Worm (Caenorhabditis elegans): Measurements from ENCODE around the gene K06H6.4.

K06H6.4 gene

ce11 chrV:578977-579376 lies at the start of gene K06H6.4:
TSS of gene K06H6.4 (plus strand) at chrV:579277.
- TF ChIP-seq daf-12 (tag; optimal IDR thresholded peaks at IDR 0.05), result no peak
- TF ChIP-seq mml-1 (tag; optimal IDR thresholded peaks at IDR 0.05), result no peak
- TF ChIP-seq skn-1 (tag; optimal IDR thresholded peaks at IDR 0.05), result no peak
- no peak for TF ChIP-seq fkh-2 (tag; optimal IDR thresholded peaks at IDR 0.05)
- no peak for TF ChIP-seq ZK546.5 (tag; optimal IDR thresholded peaks at IDR 0.05)
- TF ChIP-seq ztf-4 (tag; optimal IDR thresholded peaks at IDR 0.05), result no peak
- no peak for TF ChIP-seq snpc-4 (tag; optimal IDR thresholded peaks at IDR 0.05)
- no peak for TF ChIP-seq mdl-1 (tag; optimal IDR thresholded peaks at IDR 0.05)
- TF ChIP-seq lin-15B (tag; optimal IDR thresholded peaks at IDR 0.05), result no peak
- TF ChIP-seq elt-1 (tag; optimal IDR thresholded peaks at IDR 0.05), result no peak
- no peak for TF ChIP-seq nhr-76 (tag; optimal IDR thresholded peaks at IDR 0.05)
- TF ChIP-seq sea-2 (GFP tag; optimal IDR thresholded peaks at IDR 0.05), result no peak
- no peak for TF ChIP-seq fos-1 (tag; optimal IDR thresholded peaks at IDR 0.05)
- TF ChIP-seq nhr-77 (tag; optimal IDR thresholded peaks at IDR 0.05), result no peak
- TF ChIP-seq aly-2 (tag; optimal IDR thresholded peaks at IDR 0.05), result no peak
- TF ChIP-seq lin-39 (tag; optimal IDR thresholded peaks at IDR 0.05), result no peak

- TF ChIP-seq ceh-16 (tag; optimal IDR thresholded peaks at IDR 0.05) (no peak), hmg-11 (tag; optimal IDR thresholded peaks at IDR 0.05) (no peak), ceh-9 (tag; optimal IDR thresholded peaks at IDR 0.05) (no peak), fkh-2 (tag; optimal IDR thresholded peaks at IDR 0.05) (no peak), pqm-1 (tag; optimal IDR thresholded peaks at IDR 0.05) (peak; percentile 97), nhr-12 (tag; optimal IDR thresholded peaks at IDR 0.05) (no peak), nhr-23 (tag; optimal IDR thresholded peaks at IDR 0.05) (peak; percentile 68), ztf-4 (tag; optimal IDR thresholded peaks at IDR 0.05) (no peak), elt-1 (tag; optimal IDR thresholded peaks at IDR 0.05) (peak; percentile 43), egl-5 (tag; optimal IDR thresholded peaks at IDR 0.05) (no peak), lin-15B (tag; optimal IDR thresholded peaks at IDR 0.05) (no peak), R02D3.7 (tag; optimal IDR thresholded peaks at IDR 0.05) (no peak), fkh-10 (GFP tag; optimal IDR thresholded peaks at IDR 0.05) (no peak), nhr-25 (tag; optimal IDR thresholded peaks at IDR 0.05) (peak; percentile 56), snpc-4 (tag; optimal IDR thresholded peaks at IDR 0.05) (no peak), tbx-2 (tag; optimal IDR thresholded peaks at IDR 0.05) (no peak), zag-1 (tag; optimal IDR thresholded peaks at IDR 0.05) (no peak), unc-62 (GFP tag; optimal IDR thresholded peaks at IDR 0.05) (no peak), ceh-28 (tag; optimal IDR thresholded peaks at IDR 0.05) (no peak), ztf-11 (tag; optimal IDR thresholded peaks at IDR 0.05) (no peak), eor-1 (tag; optimal IDR thresholded peaks at IDR 0.05) (no peak), nhr-67 (tag; optimal IDR thresholded peaks at IDR 0.05) (no peak), mml-1 (tag; optimal IDR thresholded peaks at IDR 0.05) (no peak), ama-1 (optimal IDR thresholded peaks at IDR 0.05) (no peak), lsy-12 (tag; optimal IDR thresholded peaks at IDR 0.05) (no peak), nhr-43 (tag; optimal IDR thresholded peaks at IDR 0.05; ENCODE audit: poor library complexity, severe bottlenecking) (peak; percentile 40), nhr-237 (tag; optimal IDR thresholded peaks at IDR 0.05) (no peak), ceh-82 (tag; optimal IDR thresholded peaks at IDR 0.05) (no peak), nhr-77 (tag; optimal IDR thresholded peaks at IDR 0.05) (no peak), aly-2 (tag; optimal IDR thresholded peaks at IDR 0.05) (no peak), elt-3 (tag; optimal IDR thresholded peaks at IDR 0.05) (peak in 1 of 3 experiments; percentile 15), lin-39 (tag; optimal IDR thresholded peaks at IDR 0.05) (peak; percentile 29), unc-39 (tag; optimal IDR thresholded peaks at IDR 0.05) (no peak), nfya-1 (tag; optimal IDR thresholded peaks at IDR 0.05; ENCODE audit: insufficient read depth) (peak; percentile 66), sea-2 (GFP tag; optimal IDR thresholded peaks at IDR 0.05) (no peak), nhr-28 (tag; optimal IDR thresholded peaks at IDR 0.05) (no peak), jun-1 (tag; optimal IDR thresholded peaks at IDR 0.05) (peak; percentile 85), skn-1 (tag; optimal IDR thresholded peaks at IDR 0.05) (no peak), nhr-11 (tag; optimal IDR thresholded peaks at IDR 0.05) (no peak), fos-1 (tag; optimal IDR thresholded peaks at IDR 0.05) (no peak), elt-2 (tag; optimal IDR thresholded peaks at IDR 0.05) (peak; percentile 86), mdl-1 (tag; optimal IDR thresholded peaks at IDR 0.05) (peak; percentile 49), daf-12 (tag; optimal IDR thresholded peaks at IDR 0.05) (no peak), egl-27 (tag; optimal IDR thresholded peaks at IDR 0.05) (peak; percentile 78), nhr-76 (tag; optimal IDR thresholded peaks at IDR 0.05) (no peak), ZK546.5 (tag; optimal IDR thresholded peaks at IDR 0.05) (no peak), pha-4 (tag; optimal IDR thresholded peaks at IDR 0.05) (peak; percentile 90)
These were observed 47.0 kb upstream of the K06H6.4 start, which contains the start of gene nhr-58 for ce11 chrV:532046-532445. TSS of gene nhr-58 (plus strand) at chrV:532259.

Measured in whole organism, L3 larva.